Fruit fly (Drosophila melanogaster): ENCODE results near the gene Ir7f.

- TF ChIP-seq CG1620 (GFP tag; optimal IDR thresholded peaks at IDR 0.05) (no peak), bab1 (GFP tag; optimal IDR thresholded peaks at IDR 0.05) (no peak), CG12768 (GFP tag; optimal IDR thresholded peaks at IDR 0.05) (no peak), CG11617 (GFP tag; optimal IDR thresholded peaks at IDR 0.05) (no peak), ovo (GFP tag; optimal IDR thresholded peaks at IDR 0.05) (no peak), cic (GFP tag; optimal IDR thresholded peaks at IDR 0.05) (no peak), CG5204 (GFP tag; optimal IDR thresholded peaks at IDR 0.05) (no peak), CG7101 (tag; optimal IDR thresholded peaks at IDR 0.05) (no peak), cnc (optimal IDR thresholded peaks at IDR 0.05) (no peak), Crg-1 (GFP tag; optimal IDR thresholded peaks at IDR 0.05) (no peak)
These were observed 29.7 kb downstream of the Ir7f start, which contains the start of gene CG10920 for dm6 chrX:7854144-7854543.
